Worm (Caenorhabditis elegans): ENCODE data around the gene lact-6.

DNA sequence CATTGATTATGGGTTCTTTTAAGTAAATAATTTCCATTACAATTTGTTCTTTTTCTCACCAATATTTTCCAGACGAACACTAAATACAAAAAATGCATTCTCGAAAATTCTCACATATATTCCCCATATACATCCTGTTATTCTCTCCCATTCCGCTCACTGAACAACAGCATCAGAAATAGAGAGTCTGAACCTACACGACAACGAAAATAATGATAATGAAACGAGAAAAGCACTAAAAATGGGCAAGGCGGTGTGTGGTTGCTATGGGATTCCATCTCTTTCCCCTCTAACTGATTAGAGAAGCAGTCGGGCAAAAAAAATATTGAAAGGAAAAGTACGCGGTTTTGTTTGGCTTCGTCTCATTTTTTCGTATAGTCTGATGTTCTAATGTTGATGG, 48.1 kb downstream of the lact-6 start, which contains the start of gene C30H6.12:
- TF ChIP-seq flt-1 (GFP tag; IDR thresholded peaks at IDR 0.05) (no peak), ama-1 (optimal IDR thresholded peaks at IDR 0.05) (no peak), pes-1 (GFP tag; IDR thresholded peaks at IDR 0.05) (no peak), ceh-36 (tag; optimal IDR thresholded peaks at IDR 0.05) (no peak), scrt-1 (GFP tag; IDR thresholded peaks at IDR 0.05) (no peak), hmg-4 (GFP tag; optimal IDR thresholded peaks at IDR 0.05) (no peak), aly-1 (tag; optimal IDR thresholded peaks at IDR 0.05) (no peak)
